Worm (Caenorhabditis elegans): ENCODE measurements around the gene lgc-36.

- no peak for TF ChIP-seq tbx-37 (GFP tag; conservative IDR thresholded peaks at IDR 0.05)
- no peak for TF ChIP-seq ama-1 (optimal IDR thresholded peaks at IDR 0.05)
- no peak for TF ChIP-seq pes-1 (GFP tag; IDR thresholded peaks at IDR 0.05)
- no peak for TF ChIP-seq B0310.2 (tag; optimal IDR thresholded peaks at IDR 0.05)
- TF ChIP-seq ets-7 (tag; optimal IDR thresholded peaks at IDR 0.05): no peak
Observed at ce11 chrV:11281414-11282209, 22.8 kb upstream of the lgc-36 start.
